Worm (Caenorhabditis elegans) whole organism, mixed stage, embryonic: ENCODE data around the gene F12E12.6.

Experiments
- ces-1 ChIP-seq: fragments of 150-350 bp; optimal IDR thresholded peaks from 2 replicates; lab custom pipeline; 2014; ENCODE audit warnings: missing biosample characterization, missing genetic modification reagents, missing genetic modification characterization
- elt-3 ChIP-seq: fragments of 150-350 bp; optimal IDR thresholded peaks from 2 replicates; lab custom pipeline; 2014; ENCODE audit warnings: missing biosample characterization, missing genetic modification characterization
- nhr-28 ChIP-seq: fragments of 150-350 bp; optimal IDR thresholded peaks from 2 replicates; lab custom pipeline; 2014; ENCODE audit warnings: missing biosample characterization, missing genetic modification characterization

- TF ChIP-seq nhr-28 (tag; lab: Kevin White, UChicago) (no peak), ces-1 (GFP tag; lab: Kevin White, UChicago) (no peak), elt-3 (no peak)
Observed at ce11 chrII:3724175-3724715, 12.5 kb downstream of the F12E12.6 start, which contains the start of gene C46E10.1.
